Worm (Caenorhabditis elegans): ENCODE results near the gene nlp-52.

The nlp-52 gene

ce11 chrIII:783254-783753, 21.7 kb downstream of the nlp-52 start, which contains the start of the genes dagl-2 and ppm-1.G (continued):
- TF ChIP-seq nhr-237 (tag; optimal IDR thresholded peaks at IDR 0.05) (no peak), snpc-4 (tag; optimal IDR thresholded peaks at IDR 0.05) (peak; percentile 51), lin-35 (GFP tag; optimal IDR thresholded peaks at IDR 0.05) (peak; percentile 76 to 84), nhr-84 (tag; optimal IDR thresholded peaks at IDR 0.05) (no peak), fkh-10 (GFP tag; optimal IDR thresholded peaks at IDR 0.05) (peak; percentile 19), mep-1 (tag; optimal IDR thresholded peaks at IDR 0.05) (peak; percentile 86), nhr-76 (tag; optimal IDR thresholded peaks at IDR 0.05) (no peak), irx-1 (tag; optimal IDR thresholded peaks at IDR 0.05) (peak; percentile 86), xbp-1 (tag; optimal IDR thresholded peaks at IDR 0.05) (peak; percentile 74), hlh-17 (GFP tag; optimal IDR thresholded peaks at IDR 0.05; ENCODE audit: borderline replicate concordance) (no peak), lin-39 (tag; optimal IDR thresholded peaks at IDR 0.05) (no peak), aha-1 (tag; optimal IDR thresholded peaks at IDR 0.05) (no peak)

ce11 chrIII:789604-790003, 28.0 kb downstream of the nlp-52 start:
- TF ChIP-seq nhr-76 (tag; optimal IDR thresholded peaks at IDR 0.05), result no peak
- TF ChIP-seq mdl-1 (tag; optimal IDR thresholded peaks at IDR 0.05), result no peak
- TF ChIP-seq dsc-1 (tag; optimal IDR thresholded peaks at IDR 0.05), result peak; percentile 94
- no peak for TF ChIP-seq nhr-12 (tag; optimal IDR thresholded peaks at IDR 0.05)
- no peak for TF ChIP-seq hlh-4 (tag; optimal IDR thresholded peaks at IDR 0.05)
- TF ChIP-seq ceh-63 (GFP tag; optimal IDR thresholded peaks at IDR 0.05), result no peak
- no peak for TF ChIP-seq ets-5 (GFP tag; IDR thresholded peaks at IDR 0.05)
- peak; percentile 7 for TF ChIP-seq xbp-1 (tag; optimal IDR thresholded peaks at IDR 0.05)
- peak; percentile 18 for TF ChIP-seq fkh-10 (GFP tag; optimal IDR thresholded peaks at IDR 0.05)
- TF ChIP-seq lin-14 (GFP tag; optimal IDR thresholded peaks at IDR 0.05), result peak; percentile 20
- no peak for TF ChIP-seq irx-1 (tag; optimal IDR thresholded peaks at IDR 0.05)
- TF ChIP-seq vab-15 (tag; optimal IDR thresholded peaks at IDR 0.05), result no peak
- no peak for TF ChIP-seq egl-27 (tag; optimal IDR thresholded peaks at IDR 0.05)
- TF ChIP-seq efl-1 (optimal IDR thresholded peaks at IDR 0.05), result no peak
- peak in 1 of 2 experiments; percentile 80 for TF ChIP-seq efl-1 (GFP tag; optimal IDR thresholded peaks at IDR 0.05 in 1 of 2)
- TF ChIP-seq nhr-237 (tag; optimal IDR thresholded peaks at IDR 0.05), result no peak
- TF ChIP-seq ceh-82 (tag; optimal IDR thresholded peaks at IDR 0.05), result no peak
- TF ChIP-seq fos-1 (tag; optimal IDR thresholded peaks at IDR 0.05), result no peak
- no peak for TF ChIP-seq lin-15B (tag; optimal IDR thresholded peaks at IDR 0.05)
- no peak for TF ChIP-seq unc-30 (tag; optimal IDR thresholded peaks at IDR 0.05)
- TF ChIP-seq unc-86 (tag; optimal IDR thresholded peaks at IDR 0.05), result no peak
- TF ChIP-seq ceh-88 (GFP tag; IDR thresholded peaks at IDR 0.05), result no peak
- no peak for TF ChIP-seq snpc-4 (tag; optimal IDR thresholded peaks at IDR 0.05)
- no peak for TF ChIP-seq C34B4.2 (tag; optimal IDR thresholded peaks at IDR 0.05)
- TF ChIP-seq aha-1 (tag; optimal IDR thresholded peaks at IDR 0.05), result no peak
- no peak for TF ChIP-seq ceh-8 (GFP tag; optimal IDR thresholded peaks at IDR 0.05)
- TF ChIP-seq mef-2 (tag; optimal IDR thresholded peaks at IDR 0.05), result no peak
- TF ChIP-seq nhr-71 (tag; optimal IDR thresholded peaks at IDR 0.05), result peak; percentile 69
- peak; percentile 30 for TF ChIP-seq egl-13 (tag; optimal IDR thresholded peaks at IDR 0.05)
- no peak for TF ChIP-seq snu-23 (GFP tag; optimal IDR thresholded peaks at IDR 0.05)
- TF ChIP-seq fkh-8 (tag; optimal IDR thresholded peaks at IDR 0.05), result peak; percentile 84
- peak; percentile 35 for TF ChIP-seq nhr-85 (tag)
- no peak for TF ChIP-seq rnt-1 (tag; optimal IDR thresholded peaks at IDR 0.05)
- TF ChIP-seq lsy-2 (tag; optimal IDR thresholded peaks at IDR 0.05), result peak in 1 of 2 experiments; percentile 24
- peak; percentile 85 for TF ChIP-seq sox-4 (tag; optimal IDR thresholded peaks at IDR 0.05)
- TF ChIP-seq fkh-4 (tag; optimal IDR thresholded peaks at IDR 0.05; ENCODE audit: borderline replicate concordance), result no peak
- no peak for TF ChIP-seq ama-1 (optimal IDR thresholded peaks at IDR 0.05)
- no peak for TF ChIP-seq ztf-11 (tag; optimal IDR thresholded peaks at IDR 0.05)
- peak; percentile 3 for TF ChIP-seq swsn-7 (tag; optimal IDR thresholded peaks at IDR 0.05)
- no peak for TF ChIP-seq lin-39 (tag; optimal IDR thresholded peaks at IDR 0.05)
- TF ChIP-seq nhr-47 (tag; optimal IDR thresholded peaks at IDR 0.05), result peak; percentile 56
